Fruit fly (Drosophila melanogaster) whole organism, prepupa: ENCODE results near the gene CG2310.

ENCODE experiments used
- CG10669 ChIP-seq: fragments of 200-800 bp; sonication (Bioruptor generic); optimal IDR thresholded peaks from 3 replicates; lab custom pipeline; 2018; ENCODE audit warnings: missing biosample characterization, mild to moderate bottlenecking, missing genetic modification characterization, moderate library complexity
- CG11294 ChIP-seq: fragments of 200-800 bp; sonication (Bioruptor generic); IDR thresholded peaks from 2 replicates; pipeline ENCODE4 v1.3.6; 2022; ENCODE audit warnings: missing biosample characterization, missing genetic modification characterization
- CG11762 ChIP-seq: fragments of 200-800 bp; sonication (Bioruptor generic); optimal IDR thresholded peaks from 3 replicates; lab custom pipeline; 2016; ENCODE audit warnings: missing biosample characterization, missing genetic modification characterization; ENCODE audit not compliant: insufficient read depth
- CG11902 ChIP-seq: fragments of 200-800 bp; sonication (Bioruptor generic); optimal IDR thresholded peaks from 3 replicates; lab custom pipeline; 2016; ENCODE audit warnings: missing biosample characterization, missing genetic modification characterization
- CG15336 ChIP-seq: fragments of 200-800 bp; sonication (Bioruptor generic); IDR thresholded peaks from 2 replicates; pipeline ENCODE4 v1.3.6; 2022; ENCODE audit warnings: missing biosample characterization, missing genetic modification characterization
- CG1621 ChIP-seq: fragments of 200-800 bp; sonication (Bioruptor generic); optimal IDR thresholded peaks from 3 replicates; lab custom pipeline; 2018; ENCODE audit warnings: missing biosample characterization, mild to moderate bottlenecking, missing genetic modification characterization
- CG16779 ChIP-seq: fragments of 200-800 bp; sonication (Bioruptor generic); optimal IDR thresholded peaks from 3 replicates; lab custom pipeline; 2017; ENCODE audit warnings: missing biosample characterization, mild to moderate bottlenecking, missing genetic modification characterization
- CG3032 ChIP-seq: fragments of 200-800 bp; optimal IDR thresholded peaks from 2 replicates; lab custom pipeline; 2019; ENCODE audit warnings: missing biosample characterization, mild to moderate bottlenecking, missing genetic modification characterization, moderate library complexity
- CG31627 ChIP-seq: fragments of 200-800 bp; sonication (Bioruptor generic); optimal IDR thresholded peaks from 3 replicates; lab custom pipeline; 2016; ENCODE audit warnings: missing biosample characterization, missing genetic modification characterization
- CG32006 ChIP-seq: fragments of 200-800 bp; sonication (Bioruptor generic); optimal IDR thresholded peaks from 3 replicates; lab custom pipeline; 2017; ENCODE audit warnings: missing biosample characterization, mild to moderate bottlenecking, missing genetic modification characterization
- CG6792 ChIP-seq: fragments of 200-800 bp; sonication (Bioruptor generic); optimal IDR thresholded peaks from 3 replicates; lab custom pipeline; 2016; ENCODE audit warnings: missing biosample characterization, missing genetic modification characterization
- CG6808 ChIP-seq: fragments of 200-800 bp; sonication (Bioruptor generic); optimal IDR thresholded peaks from 3 replicates; lab custom pipeline; 2017; ENCODE audit warnings: missing biosample characterization, missing genetic modification characterization, mild to moderate bottlenecking, moderate library complexity, missing genetic modification reagents
- CG6854 ChIP-seq: fragments of 200-800 bp; sonication (Bioruptor generic); optimal IDR thresholded peaks from 2 replicates; lab custom pipeline; 2017; ENCODE audit warnings: missing biosample characterization, mild to moderate bottlenecking, missing genetic modification characterization
- CG7368 ChIP-seq: fragments of 200-800 bp; sonication (Bioruptor generic); optimal IDR thresholded peaks from 3 replicates; lab custom pipeline; 2016; ENCODE audit warnings: missing biosample characterization, missing genetic modification characterization
- CG8119 ChIP-seq: fragments of 200-800 bp; sonication (Bioruptor generic); IDR thresholded peaks from 3 replicates; pipeline ENCODE4 v1.3.6; 2022; ENCODE audit warnings: missing biosample characterization, missing genetic modification characterization
- CG8632 ChIP-seq: fragments of 200-800 bp; sonication (Bioruptor generic); optimal IDR thresholded peaks from 3 replicates; lab custom pipeline; 2016; ENCODE audit warnings: missing biosample characterization, missing genetic modification characterization
- Eip75B ChIP-seq: fragments of 200-800 bp; sonication (Bioruptor generic); optimal IDR thresholded peaks from 3 replicates; lab custom pipeline; 2016; ENCODE audit warnings: missing biosample characterization, missing genetic modification characterization
- Eip78C ChIP-seq: fragments of 200-800 bp; sonication (Bioruptor generic); peaks from one replicate; lab custom pipeline; 2016; ENCODE audit warnings: missing biosample characterization, missing genetic modification characterization
- Gug ChIP-seq: fragments of 200-800 bp; sonication (Bioruptor generic); IDR thresholded peaks from 2 replicates; pipeline ENCODE4 v1.3.6; 2022; ENCODE audit warnings: missing biosample characterization, missing genetic modification characterization
- Hr38 ChIP-seq: sonication (Bioruptor generic); optimal IDR thresholded peaks from 2 replicates; lab custom pipeline; 2016; ENCODE audit warnings: missing biosample characterization, missing genetic modification characterization
- Hr39 ChIP-seq: fragments of 200-800 bp; sonication (Bioruptor generic); optimal IDR thresholded peaks from 2 replicates; lab custom pipeline; 2016; ENCODE audit warnings: missing biosample characterization, missing genetic modification characterization
- Hr4 ChIP-seq: fragments of 200-800 bp; sonication (Bioruptor generic); optimal IDR thresholded peaks from 3 replicates; lab custom pipeline; 2016; ENCODE audit warnings: missing biosample characterization, missing genetic modification characterization
- OdsH ChIP-seq: fragments of 200-800 bp; sonication (Bioruptor generic); optimal IDR thresholded peaks from 3 replicates; lab custom pipeline; 2016; ENCODE audit warnings: missing biosample characterization, missing genetic modification characterization
- Sox102F ChIP-seq: fragments of 200-800 bp; sonication (Bioruptor generic); optimal IDR thresholded peaks from 2 replicates; lab custom pipeline; 2016; ENCODE audit warnings: missing biosample characterization, mild to moderate bottlenecking, missing genetic modification characterization
- Sox15 ChIP-seq: fragments of 200-800 bp; sonication (Bioruptor generic); optimal IDR thresholded peaks from 3 replicates; lab custom pipeline; 2016; ENCODE audit warnings: missing biosample characterization, missing genetic modification characterization
- achi ChIP-seq: fragments of 200-800 bp; sonication (Bioruptor generic); optimal IDR thresholded peaks from 3 replicates; lab custom pipeline; 2016; ENCODE audit warnings: missing biosample characterization, missing genetic modification characterization
- acj6 ChIP-seq: fragments of 200-800 bp; sonication (Bioruptor generic); optimal IDR thresholded peaks from 3 replicates; lab custom pipeline; 2016; ENCODE audit warnings: missing biosample characterization, missing genetic modification characterization
- dac ChIP-seq: fragments of 200-800 bp; sonication (Bioruptor generic); optimal IDR thresholded peaks from 2 replicates; lab custom pipeline; 2017; ENCODE audit warnings: missing biosample characterization, mild to moderate bottlenecking, missing genetic modification characterization
- dsx ChIP-seq: fragments of 200-800 bp; optimal IDR thresholded peaks from 3 replicates; lab custom pipeline; 2019; ENCODE audit warnings: missing biosample characterization, mild to moderate bottlenecking, missing genetic modification characterization, moderate library complexity; ENCODE audit not compliant: poor library complexity, severe bottlenecking
- eg ChIP-seq: fragments of 200-800 bp; sonication (Bioruptor generic); IDR thresholded peaks from 3 replicates; pipeline ENCODE4 v1.3.6; 2022; ENCODE audit warnings: missing biosample characterization, missing genetic modification characterization
- esn ChIP-seq: fragments of 200-800 bp; sonication (Bioruptor generic); optimal IDR thresholded peaks from 2 replicates; lab custom pipeline; 2016; ENCODE audit warnings: missing biosample characterization, mild to moderate bottlenecking, missing genetic modification characterization, moderate library complexity
- fd59A ChIP-seq: fragments of 200-800 bp; sonication (Bioruptor generic); optimal IDR thresholded peaks from 2 replicates; lab custom pipeline; 2017; ENCODE audit warnings: missing biosample characterization, mild to moderate bottlenecking, missing genetic modification characterization, missing genetic modification reagents
- fd85E ChIP-seq: fragments of 200-800 bp; sonication (Bioruptor generic); optimal IDR thresholded peaks from 3 replicates; lab custom pipeline; 2016; ENCODE audit warnings: missing biosample characterization, missing genetic modification characterization
- fkh ChIP-seq: fragments of 200-800 bp; sonication (Bioruptor generic); optimal IDR thresholded peaks from 3 replicates; lab custom pipeline; 2017; ENCODE audit warnings: missing biosample characterization, mild to moderate bottlenecking, missing genetic modification characterization, moderate library complexity
- net ChIP-seq: fragments of 200-800 bp; sonication (Bioruptor generic); optimal IDR thresholded peaks from 3 replicates; lab custom pipeline; 2016; ENCODE audit warnings: missing biosample characterization, missing genetic modification characterization
- pdm3 ChIP-seq: fragments of 200-800 bp; sonication (Bioruptor generic); optimal IDR thresholded peaks from 3 replicates; lab custom pipeline; 2016; ENCODE audit warnings: missing biosample characterization, missing genetic modification characterization
- salr ChIP-seq, 2 experiments: fragments of 200-800 bp; sonication (Bioruptor generic); optimal IDR thresholded peaks; 3 replicates each; lab custom pipeline; 2016 to 2018; ENCODE audit warnings: missing biosample characterization in 2 of 2, missing genetic modification characterization in 2 of 2, mild to moderate bottlenecking in 1 of 2
- svp ChIP-seq: fragments of 200-800 bp; sonication (Bioruptor generic); peaks from one replicate; lab custom pipeline; 2016; ENCODE audit warnings: missing biosample characterization, missing genetic modification characterization
- vri ChIP-seq: fragments of 200-800 bp; sonication (Bioruptor generic); optimal IDR thresholded peaks from 3 replicates; lab custom pipeline; 2016; ENCODE audit warnings: missing biosample characterization, mild to moderate bottlenecking, missing genetic modification characterization

CG2310 gene

dm6 chr3R:29538436-29538835, 45.1 kb upstream of the CG2310 start (continued):
- TF ChIP-seq CG10669 (GFP tag; lab: Kevin White, UChicago) (peak; percentile 34), vri (GFP tag; lab: Kevin White, UChicago) (peak; percentile 52), eg (GFP tag; lab: Robert Waterston, UW) (0 out of 3 replicates have a peak, but pooled peaks have one; percentile 33), CG8632 (GFP tag; lab: Kevin White, UChicago) (peak; percentile 12), fd85E (no peak), CG15336 (GFP tag; lab: Robert Waterston, UW) (peak; percentile 40; the same call in 1 of the 2 replicates), fd59A (no peak), net (GFP tag; lab: Kevin White, UChicago) (peak; percentile 19), fkh (GFP tag; lab: Kevin White, UChicago) (no peak), CG6808 (GFP tag; lab: Kevin White, UChicago) (peak; percentile 26), CG11902 (GFP tag; lab: Kevin White, UChicago) (peak; percentile 44), acj6 (GFP tag; lab: Kevin White, UChicago) (peak; percentile 51), CG6854 (GFP tag; lab: Kevin White, UChicago) (peak; percentile 23), OdsH (GFP tag; lab: Kevin White, UChicago) (peak; percentile 55), Eip78C (GFP tag; lab: Kevin White, UChicago) (peak; percentile 88), Sox102F (peak; percentile 68), dsx (GFP tag; lab: Kevin White, UChicago) (no peak), Sox15 (no peak), CG16779 (tag; lab: Kevin White, UChicago) (no peak), CG8119 (GFP tag; lab: Robert Waterston, UW) (0 out of 3 replicates have a peak, but pooled peaks have one; percentile 43), Hr39 (GFP tag; lab: Kevin White, UChicago) (peak; percentile 66), CG11762 (GFP tag; lab: Kevin White, UChicago) (peak; percentile 17), CG32006 (GFP tag; lab: Kevin White, UChicago) (peak; percentile 41), dac (GFP tag; lab: Kevin White, UChicago) (no peak), Hr4 (peak; percentile 17), CG3032 (tag; lab: Kevin White, UChicago) (no peak), achi (GFP tag; lab: Kevin White, UChicago) (peak; percentile 52), svp (GFP tag; lab: Kevin White, UChicago) (peak; percentile 90)
- TF ChIP-seq, all 60 proteins: peak for 42

DNA sequence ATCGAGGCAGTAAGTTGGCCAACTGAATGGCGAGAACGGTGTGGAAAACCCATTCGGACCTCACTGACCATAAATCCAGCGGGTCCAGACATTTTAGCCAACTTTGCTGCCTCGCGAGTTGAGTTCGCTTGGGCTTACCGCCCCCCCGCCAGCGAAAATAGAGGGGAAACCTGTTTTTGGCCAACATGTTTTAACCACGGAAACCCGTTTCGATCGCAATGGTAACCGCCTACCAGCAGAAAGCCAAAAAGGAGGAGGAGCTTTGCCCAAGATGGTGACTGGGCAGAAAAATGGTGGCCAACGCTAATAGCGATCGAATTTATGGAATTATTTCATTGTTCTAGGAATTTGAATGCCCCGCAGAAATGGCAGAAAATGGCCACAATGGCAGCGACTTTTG, 33.2 kb upstream of the CG2310 start:
- TF ChIP-seq Sox102F (no peak), Eip75B (no peak), CG31627 (GFP tag; lab: Kevin White, UChicago) (no peak), CG3032 (tag; lab: Kevin White, UChicago) (no peak), esn (GFP tag; lab: Kevin White, UChicago) (no peak), dsx (GFP tag; lab: Kevin White, UChicago) (peak; percentile 22)

DNA sequence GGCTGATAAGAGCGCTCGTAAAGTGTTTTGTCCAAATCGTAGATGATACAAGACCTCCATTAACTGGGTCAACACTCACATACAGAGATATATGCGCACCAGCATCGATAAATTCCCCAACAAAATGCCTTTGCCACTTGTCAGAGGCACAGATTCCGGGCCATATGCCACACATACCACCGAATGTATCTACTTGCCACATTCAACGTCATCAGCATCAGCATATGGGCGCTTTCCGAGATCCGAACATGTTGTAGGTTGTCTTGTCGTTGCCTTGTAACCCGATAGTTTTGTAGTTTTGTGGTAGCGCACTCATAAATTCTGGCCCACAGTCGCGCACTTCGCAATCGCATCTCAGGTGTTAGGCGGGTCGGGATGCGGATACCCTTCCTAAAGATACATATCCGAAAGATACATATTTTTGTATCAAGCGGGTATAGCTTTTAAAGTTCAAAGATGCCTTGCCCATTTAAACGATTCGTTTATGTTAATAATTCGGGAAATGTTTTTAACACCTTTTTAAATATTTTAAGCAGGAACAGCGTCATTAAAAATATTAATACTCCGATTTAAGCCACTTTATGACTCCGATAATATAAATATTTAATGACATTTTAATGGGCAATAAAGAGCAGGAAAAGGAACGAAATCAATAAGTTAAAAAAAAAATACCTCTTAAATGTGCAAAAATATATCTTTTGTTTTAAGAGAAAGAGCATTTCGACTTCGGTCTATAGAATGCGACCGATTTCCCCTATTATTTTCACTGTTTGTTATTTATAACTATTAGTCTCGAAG, 30.9 kb upstream of the CG2310 start:
- TF ChIP-seq Hr39 (GFP tag; lab: Kevin White, UChicago) (no peak), Eip75B (no peak), salr (GFP tag; optimal IDR thresholded peaks at IDR 0.05; lab: Kevin White, UChicago) (no peak), dac (GFP tag; lab: Kevin White, UChicago) (no peak), dsx (GFP tag; lab: Kevin White, UChicago) (no peak), CG32006 (GFP tag; lab: Kevin White, UChicago) (peak; percentile 10), CG8119 (GFP tag; lab: Robert Waterston, UW) (no peak), CG6792 (GFP tag; lab: Kevin White, UChicago) (no peak), CG11294 (GFP tag; lab: Robert Waterston, UW) (no peak), acj6 (GFP tag; lab: Kevin White, UChicago) (no peak), Hr38 (GFP tag; lab: Kevin White, UChicago) (no peak), CG7368 (GFP tag; lab: Kevin White, UChicago) (no peak), vri (GFP tag; lab: Kevin White, UChicago) (no peak), Eip78C (GFP tag; lab: Kevin White, UChicago) (peak; percentile 19), CG1621 (tag; lab: Kevin White, UChicago) (no peak), Gug (GFP tag; lab: Robert Waterston, UW) (no peak), pdm3 (GFP tag; lab: Kevin White, UChicago) (no peak)
